Worm (Caenorhabditis elegans) whole organism, late embryonic: ENCODE results near the gene twk-48.

Experiments used
- C38D4.7 ChIP-seq: fragments of 200-800 bp; sonication (Bioruptor generic); optimal IDR thresholded peaks from 2 replicates; lab custom pipeline; 2018; ENCODE audit warnings: mild to moderate bottlenecking, missing genetic modification characterization, moderate library complexity, missing compliant biosample characterization
- F13H6.1 ChIP-seq: sonication (generic microtip); optimal IDR thresholded peaks from 2 replicates; lab custom pipeline; 2016; ENCODE audit warnings: missing genetic modification characterization, missing compliant biosample characterization
- K09A11.1 ChIP-seq: sonication (generic microtip); optimal IDR thresholded peaks from 2 replicates; lab custom pipeline; 2017; ENCODE audit warnings: antibody characterized with exemption, mild to moderate bottlenecking, missing genetic modification characterization, missing compliant biosample characterization; ENCODE audit not compliant: insufficient read depth
- ceh-19 ChIP-seq: fragments of 200-800 bp; sonication (Bioruptor generic); optimal IDR thresholded peaks from 2 replicates; lab custom pipeline; 2018; ENCODE audit warnings: mild to moderate bottlenecking, missing genetic modification characterization, missing compliant biosample characterization
- ceh-2 ChIP-seq: sonication (generic microtip); optimal IDR thresholded peaks from 2 replicates; lab custom pipeline; 2016; ENCODE audit warnings: missing genotype, missing genetic modification characterization, missing compliant biosample characterization
- ceh-22 ChIP-seq: sonication (generic microtip); optimal IDR thresholded peaks from 2 replicates; lab custom pipeline; 2017; ENCODE audit warnings: missing biosample characterization, missing genetic modification characterization
- ceh-31 ChIP-seq: sonication (generic microtip); optimal IDR thresholded peaks from 2 replicates; lab custom pipeline; 2016; ENCODE audit warnings: missing genetic modification characterization, missing compliant biosample characterization
- ceh-48 ChIP-seq: sonication (generic microtip); optimal IDR thresholded peaks from 2 replicates; lab custom pipeline; 2016; ENCODE audit warnings: missing genetic modification characterization, inconsistent platforms, missing compliant biosample characterization
- ceh-6 ChIP-seq: fragments of 200-800 bp; sonication (Bioruptor generic); optimal IDR thresholded peaks from 2 replicates; lab custom pipeline; 2018; ENCODE audit warnings: mild to moderate bottlenecking, missing genetic modification characterization, missing compliant biosample characterization
- dmd-4 ChIP-seq: sonication (generic microtip); optimal IDR thresholded peaks from 2 replicates; lab custom pipeline; 2016; ENCODE audit warnings: borderline replicate concordance, missing genetic modification characterization, missing compliant biosample characterization
- elt-2 ChIP-seq: sonication (generic microtip); optimal IDR thresholded peaks from 2 replicates; lab custom pipeline; 2016; ENCODE audit warnings: missing genetic modification reagents, missing genetic modification characterization, missing compliant biosample characterization
- elt-4 ChIP-seq: sonication (generic microtip); optimal IDR thresholded peaks from 2 replicates; lab custom pipeline; 2016; ENCODE audit warnings: missing genetic modification characterization, missing compliant biosample characterization
- eyg-1 ChIP-seq: sonication (generic microtip); optimal IDR thresholded peaks from 2 replicates; lab custom pipeline; 2016; ENCODE audit warnings: missing genotype, missing genetic modification characterization, missing compliant biosample characterization
- lim-6 ChIP-seq: sonication (generic microtip); optimal IDR thresholded peaks from 2 replicates; lab custom pipeline; 2016; ENCODE audit warnings: missing genetic modification characterization, missing compliant biosample characterization
- nfya-1 ChIP-seq: sonication (generic microtip); optimal IDR thresholded peaks from 2 replicates; lab custom pipeline; 2017; ENCODE audit warnings: missing genetic modification characterization, mild to moderate bottlenecking, missing compliant biosample characterization, antibody characterized with exemption, moderate library complexity
- nhr-232 ChIP-seq: sonication (generic microtip); optimal IDR thresholded peaks from 2 replicates; lab custom pipeline; 2016; ENCODE audit warnings: missing genetic modification characterization, missing compliant biosample characterization
- npax-4 ChIP-seq: sonication (generic microtip); optimal IDR thresholded peaks from 2 replicates; lab custom pipeline; 2016; ENCODE audit warnings: missing genetic modification characterization, missing compliant biosample characterization
- odd-2 ChIP-seq: sonication (generic microtip); optimal IDR thresholded peaks from 2 replicates; lab custom pipeline; 2017; ENCODE audit warnings: antibody characterized with exemption, mild to moderate bottlenecking, missing genetic modification characterization, missing compliant biosample characterization
- pha-2 ChIP-seq: sonication (generic microtip); optimal IDR thresholded peaks from 2 replicates; lab custom pipeline; 2017; ENCODE audit warnings: mild to moderate bottlenecking, missing genetic modification characterization, missing compliant biosample characterization
- pha-4 ChIP-seq: fragments of 150-350 bp; optimal IDR thresholded peaks from 2 replicates; lab custom pipeline; 2018; ENCODE audit warnings: missing biosample characterization, missing genetic modification reagents, missing genetic modification characterization
- pqm-1 ChIP-seq: sonication (generic microtip); optimal IDR thresholded peaks from 2 replicates; lab custom pipeline; 2016; ENCODE audit warnings: missing genetic modification characterization, missing compliant biosample characterization
- ref-2 ChIP-seq: sonication (generic microtip); optimal IDR thresholded peaks from 2 replicates; lab custom pipeline; 2016; ENCODE audit warnings: missing genetic modification characterization, missing compliant biosample characterization
- sox-2 ChIP-seq: fragments of 200-800 bp; sonication (Bioruptor generic); IDR thresholded peaks from 2 replicates; pipeline ENCODE4 v1.3.6; 2022; ENCODE audit warnings: missing genetic modification reagents, missing genetic modification characterization, missing compliant biosample characterization
- tbx-2 ChIP-seq: sonication (generic microtip); optimal IDR thresholded peaks from 2 replicates; lab custom pipeline; 2016; ENCODE audit warnings: missing genetic modification characterization, missing compliant biosample characterization
- unc-42 ChIP-seq: sonication (generic microtip); optimal IDR thresholded peaks from 2 replicates; lab custom pipeline; 2016; ENCODE audit warnings: missing genotype, missing genetic modification characterization, missing compliant biosample characterization
- unc-86 ChIP-seq: sonication (generic microtip); optimal IDR thresholded peaks from 2 replicates; lab custom pipeline; 2016; ENCODE audit warnings: missing genetic modification characterization, missing compliant biosample characterization

Gene twk-48

ce11 chrIII:9851547-9851946, 9.0 kb upstream of the twk-48 start, which contains the start of gene K11H3.3:
Gene K11H3.3, plus strand, starts transcription at chrIII:9851854.
- TF ChIP-seq pha-2 (tag; lab: Kevin White, UChicago) = no peak
- no peak for TF ChIP-seq eyg-1 (tag; lab: Kevin White, UChicago)
- no peak for TF ChIP-seq ref-2
- TF ChIP-seq ceh-22 = no peak
- TF ChIP-seq tbx-2 = no peak
- no peak for TF ChIP-seq dmd-4 (tag; lab: Kevin White, UChicago)

ce11 chrIII:9853667-9854620, 6.6 kb upstream of the twk-48 start:
- no peak for TF ChIP-seq elt-4 (tag; lab: Kevin White, UChicago)
- TF ChIP-seq tbx-2 = no peak
- TF ChIP-seq dmd-4 (tag; lab: Kevin White, UChicago) = no peak
- no peak for TF ChIP-seq unc-86
- TF ChIP-seq pha-4 (tag; lab: Kevin White, UChicago) = no peak
- TF ChIP-seq pqm-1 (tag; lab: Kevin White, UChicago) = no peak
- TF ChIP-seq nhr-232 = no peak
- no peak for TF ChIP-seq lim-6 (tag; lab: Kevin White, UChicago)
- no peak for TF ChIP-seq odd-2 (tag; lab: Kevin White, UChicago)
- no peak for TF ChIP-seq npax-4 (tag; lab: Kevin White, UChicago)
- no peak for TF ChIP-seq unc-42 (tag; lab: Kevin White, UChicago)
- TF ChIP-seq ceh-19 (GFP tag; lab: Kevin White, UChicago) = no peak
- TF ChIP-seq ref-2 = no peak
- TF ChIP-seq C38D4.7 (GFP tag; lab: Kevin White, UChicago) = no peak

ce11 chrIII:9854960-9855359, 5.6 kb upstream of the twk-48 start:
- no peak for TF ChIP-seq ceh-6
- no peak for TF ChIP-seq nfya-1 (tag; lab: Kevin White, UChicago)
- no peak for TF ChIP-seq pqm-1 (tag; lab: Kevin White, UChicago)
- TF ChIP-seq ceh-48 (tag; lab: Kevin White, UChicago) = no peak
- no peak for TF ChIP-seq sox-2 (GFP tag; lab: Robert Waterston, UW)
- TF ChIP-seq, all 69 proteins: peak for 0

ce11 chrIII:9857110-9857509, 3.4 kb upstream of the twk-48 start:
- TF ChIP-seq F13H6.1 (tag; lab: Kevin White, UChicago) (no peak), elt-2 (peak; percentile 58)
- TF ChIP-seq, all 69 proteins: peak for 1

- TF ChIP-seq elt-2 (peak; percentile 49), pha-4 (tag; lab: Kevin White, UChicago) (no peak)
- TF ChIP-seq, all 69 proteins: peak for 1
Measured at ce11 chrIII:9858061-9858460, 2.5 kb upstream of the twk-48 start.

- TF ChIP-seq K09A11.1 (no peak), ceh-31 (tag; lab: Kevin White, UChicago) (peak; percentile 8), ceh-2 (tag; lab: Kevin White, UChicago) (no peak)
Measured at ce11 chrIII:9859133-9859775, 1.3 kb upstream of the twk-48 start, which contains the start of gene gpdh-2. Gene gpdh-2, minus strand, starts transcription at chrIII:9859183.
